Worm (Caenorhabditis elegans): Measurements from ENCODE around the gene mrpl-48.

mrpl-48 gene

ce11 chrV:5593406-5593805, at the start of gene mrpl-48:
mrpl-48 (plus strand) TSS chrV:5593706.
- TF ChIP-seq blmp-1 (tag; optimal IDR thresholded peaks at IDR 0.05) = no peak
- TF ChIP-seq pqm-1 (tag; optimal IDR thresholded peaks at IDR 0.05) = no peak
- TF ChIP-seq alr-1 (tag; optimal IDR thresholded peaks at IDR 0.05; ENCODE audit: borderline replicate concordance) = no peak
- TF ChIP-seq pag-3 (tag; optimal IDR thresholded peaks at IDR 0.05; ENCODE audit: borderline replicate concordance, insufficient read depth) = no peak
- TF ChIP-seq fkh-10 (GFP tag; optimal IDR thresholded peaks at IDR 0.05) = no peak
- TF ChIP-seq mef-2 (tag; optimal IDR thresholded peaks at IDR 0.05) = no peak
- no peak for TF ChIP-seq ama-1 (optimal IDR thresholded peaks at IDR 0.05)
- no peak for TF ChIP-seq xbp-1 (tag; optimal IDR thresholded peaks at IDR 0.05)
- no peak for TF ChIP-seq Y116A8C.19 (tag; optimal IDR thresholded peaks at IDR 0.05; ENCODE audit: borderline replicate concordance)
- no peak for TF ChIP-seq fkh-8 (tag; optimal IDR thresholded peaks at IDR 0.05)
- no peak for TF ChIP-seq lsy-2 (tag; optimal IDR thresholded peaks at IDR 0.05)
- no peak for TF ChIP-seq nhr-11 (tag; optimal IDR thresholded peaks at IDR 0.05)
- TF ChIP-seq jun-1 (tag; optimal IDR thresholded peaks at IDR 0.05) = no peak
- no peak for TF ChIP-seq unc-130 (tag; optimal IDR thresholded peaks at IDR 0.05)
- TF ChIP-seq aly-2 (tag; optimal IDR thresholded peaks at IDR 0.05) = no peak
- TF ChIP-seq mab-9 (GFP tag; IDR thresholded peaks at IDR 0.05) = no peak
- TF ChIP-seq unc-30 (tag; optimal IDR thresholded peaks at IDR 0.05) = no peak
- no peak for TF ChIP-seq nhr-71 (tag; optimal IDR thresholded peaks at IDR 0.05)
- TF ChIP-seq elt-3 (tag; optimal IDR thresholded peaks at IDR 0.05) = no peak
- TF ChIP-seq lin-15B (tag; optimal IDR thresholded peaks at IDR 0.05) = no peak

- TF ChIP-seq nhr-28 (tag; optimal IDR thresholded peaks at IDR 0.05) (no peak), alr-1 (tag; optimal IDR thresholded peaks at IDR 0.05; ENCODE audit: borderline replicate concordance) (no peak), jun-1 (tag; optimal IDR thresholded peaks at IDR 0.05) (no peak), ztf-4 (tag; optimal IDR thresholded peaks at IDR 0.05) (no peak), hpl-2 (GFP tag; optimal IDR thresholded peaks at IDR 0.05) (no peak), snpc-4 (tag; optimal IDR thresholded peaks at IDR 0.05) (no peak), sup-37 (GFP tag; optimal IDR thresholded peaks at IDR 0.05) (no peak), dsc-1 (tag; optimal IDR thresholded peaks at IDR 0.05) (no peak), C04F5.9 (tag; optimal IDR thresholded peaks at IDR 0.05) (no peak), unc-62 (GFP tag; optimal IDR thresholded peaks at IDR 0.05) (no peak), ceh-82 (tag; optimal IDR thresholded peaks at IDR 0.05) (no peak), lin-35 (GFP tag; optimal IDR thresholded peaks at IDR 0.05) (no peak), mep-1 (tag; optimal IDR thresholded peaks at IDR 0.05) (no peak)
Measured at ce11 chrV:5548051-5548450, 45.5 kb upstream of the mrpl-48 start, which contains the start of gene ugt-48. ugt-48 (minus strand) TSS chrV:5548062.

- TF ChIP-seq rnt-1 (tag; optimal IDR thresholded peaks at IDR 0.05) (no peak), nhr-20 (tag; optimal IDR thresholded peaks at IDR 0.05) (no peak), ceh-88 (GFP tag; IDR thresholded peaks at IDR 0.05) (no peak), ceh-90 (tag; optimal IDR thresholded peaks at IDR 0.05) (no peak), nhr-11 (tag; optimal IDR thresholded peaks at IDR 0.05) (no peak)
Measured at ce11 chrV:5548497-5548896, 45.0 kb upstream of the mrpl-48 start.

ce11 chrV:5558590-5558989, 34.9 kb upstream of the mrpl-48 start, which contains the start of gene glb-5:
glb-5 (plus strand) TSS chrV:5558890.
- TF ChIP-seq dsc-1 (tag; optimal IDR thresholded peaks at IDR 0.05) (no peak), aha-1 (tag; optimal IDR thresholded peaks at IDR 0.05) (no peak), fos-1 (tag; optimal IDR thresholded peaks at IDR 0.05) (no peak), mef-2 (tag; optimal IDR thresholded peaks at IDR 0.05) (no peak), C34B4.2 (tag; optimal IDR thresholded peaks at IDR 0.05) (no peak), ces-1 (GFP tag; optimal IDR thresholded peaks at IDR 0.05) (no peak), elt-2 (tag; optimal IDR thresholded peaks at IDR 0.05) (no peak)
